Worm (Caenorhabditis elegans) whole organism, late embryonic: ENCODE results near the gene nspg-10.

ENCODE experiments used
- F13H6.1 ChIP-seq: sonication (generic microtip); optimal IDR thresholded peaks from 2 replicates; lab custom pipeline; 2016; ENCODE audit warnings: missing genetic modification characterization, missing compliant biosample characterization
- K09A11.1 ChIP-seq: sonication (generic microtip); optimal IDR thresholded peaks from 2 replicates; lab custom pipeline; 2017; ENCODE audit warnings: antibody characterized with exemption, mild to moderate bottlenecking, missing genetic modification characterization, missing compliant biosample characterization; ENCODE audit not compliant: insufficient read depth
- T23F11.4 ChIP-seq: fragments of 200-800 bp; sonication (Bioruptor generic); optimal IDR thresholded peaks from 2 replicates; lab custom pipeline; 2018; ENCODE audit warnings: mild to moderate bottlenecking, missing genetic modification characterization, missing compliant biosample characterization
- ceh-14 ChIP-seq: sonication (generic microtip); optimal IDR thresholded peaks from 2 replicates; lab custom pipeline; 2016; ENCODE audit warnings: missing genotype, missing genetic modification characterization, missing compliant biosample characterization
- ceh-19 ChIP-seq: fragments of 200-800 bp; sonication (Bioruptor generic); optimal IDR thresholded peaks from 2 replicates; lab custom pipeline; 2018; ENCODE audit warnings: mild to moderate bottlenecking, missing genetic modification characterization, missing compliant biosample characterization
- ceh-22 ChIP-seq: sonication (generic microtip); optimal IDR thresholded peaks from 2 replicates; lab custom pipeline; 2017; ENCODE audit warnings: missing biosample characterization, missing genetic modification characterization
- ceh-31 ChIP-seq: sonication (generic microtip); optimal IDR thresholded peaks from 2 replicates; lab custom pipeline; 2016; ENCODE audit warnings: missing genetic modification characterization, missing compliant biosample characterization
- ceh-34 ChIP-seq: sonication (generic microtip); optimal IDR thresholded peaks from 2 replicates; lab custom pipeline; 2016; ENCODE audit warnings: mild to moderate bottlenecking, missing genetic modification characterization, missing compliant biosample characterization
- ceh-6 ChIP-seq: fragments of 200-800 bp; sonication (Bioruptor generic); optimal IDR thresholded peaks from 2 replicates; lab custom pipeline; 2018; ENCODE audit warnings: mild to moderate bottlenecking, missing genetic modification characterization, missing compliant biosample characterization
- ceh-9 ChIP-seq: sonication (generic microtip); optimal IDR thresholded peaks from 2 replicates; lab custom pipeline; 2016; ENCODE audit warnings: mild to moderate bottlenecking, missing genetic modification characterization, inconsistent platforms, missing compliant biosample characterization
- dmd-4 ChIP-seq: sonication (generic microtip); optimal IDR thresholded peaks from 2 replicates; lab custom pipeline; 2016; ENCODE audit warnings: borderline replicate concordance, missing genetic modification characterization, missing compliant biosample characterization
- elt-2 ChIP-seq: sonication (generic microtip); optimal IDR thresholded peaks from 2 replicates; lab custom pipeline; 2016; ENCODE audit warnings: missing genetic modification reagents, missing genetic modification characterization, missing compliant biosample characterization
- elt-4 ChIP-seq: sonication (generic microtip); optimal IDR thresholded peaks from 2 replicates; lab custom pipeline; 2016; ENCODE audit warnings: missing genetic modification characterization, missing compliant biosample characterization
- ets-4 ChIP-seq: sonication (generic microtip); optimal IDR thresholded peaks from 2 replicates; lab custom pipeline; 2016; ENCODE audit warnings: missing genetic modification characterization, missing compliant biosample characterization
- fax-1 ChIP-seq: sonication (generic microtip); optimal IDR thresholded peaks from 2 replicates; lab custom pipeline; 2016; ENCODE audit warnings: missing genotype, missing genetic modification characterization, missing compliant biosample characterization
- fkh-10 ChIP-seq: fragments of 150-350 bp; optimal IDR thresholded peaks from 2 replicates; lab custom pipeline; 2014; ENCODE audit warnings: missing biosample characterization, missing genetic modification reagents, missing genetic modification characterization
- fkh-6 ChIP-seq: sonication (generic microtip); optimal IDR thresholded peaks from 2 replicates; lab custom pipeline; 2016; ENCODE audit warnings: missing genetic modification characterization, missing compliant biosample characterization
- gmeb-2 ChIP-seq: sonication (generic microtip); optimal IDR thresholded peaks from 2 replicates; lab custom pipeline; 2016; ENCODE audit warnings: missing genetic modification characterization, inconsistent platforms, missing compliant biosample characterization
- hlh-15 ChIP-seq: sonication (generic microtip); optimal IDR thresholded peaks from 2 replicates; lab custom pipeline; 2016; ENCODE audit warnings: missing genetic modification characterization, missing compliant biosample characterization
- hlh-8 ChIP-seq: sonication (generic microtip); optimal IDR thresholded peaks from 2 replicates; lab custom pipeline; 2016; ENCODE audit warnings: missing genotype, missing genetic modification characterization, missing compliant biosample characterization
- lim-6 ChIP-seq: sonication (generic microtip); optimal IDR thresholded peaks from 2 replicates; lab custom pipeline; 2016; ENCODE audit warnings: missing genetic modification characterization, missing compliant biosample characterization
- madf-2 ChIP-seq: sonication (generic microtip); optimal IDR thresholded peaks from 2 replicates; lab custom pipeline; 2017; ENCODE audit warnings: missing genetic modification characterization, missing compliant biosample characterization
- nfya-1 ChIP-seq: sonication (generic microtip); optimal IDR thresholded peaks from 2 replicates; lab custom pipeline; 2017; ENCODE audit warnings: missing genetic modification characterization, mild to moderate bottlenecking, missing compliant biosample characterization, antibody characterized with exemption, moderate library complexity
- odd-2 ChIP-seq: sonication (generic microtip); optimal IDR thresholded peaks from 2 replicates; lab custom pipeline; 2017; ENCODE audit warnings: antibody characterized with exemption, mild to moderate bottlenecking, missing genetic modification characterization, missing compliant biosample characterization
- pag-3 ChIP-seq: sonication (generic microtip); optimal IDR thresholded peaks from 2 replicates; lab custom pipeline; 2016; ENCODE audit warnings: missing compliant biosample characterization, missing genetic modification characterization, borderline replicate concordance
- pha-2 ChIP-seq: sonication (generic microtip); optimal IDR thresholded peaks from 2 replicates; lab custom pipeline; 2017; ENCODE audit warnings: mild to moderate bottlenecking, missing genetic modification characterization, missing compliant biosample characterization
- pha-4 ChIP-seq: fragments of 150-350 bp; optimal IDR thresholded peaks from 2 replicates; lab custom pipeline; 2018; ENCODE audit warnings: missing biosample characterization, missing genetic modification reagents, missing genetic modification characterization
- pqm-1 ChIP-seq: sonication (generic microtip); optimal IDR thresholded peaks from 2 replicates; lab custom pipeline; 2016; ENCODE audit warnings: missing genetic modification characterization, missing compliant biosample characterization
- pros-1 ChIP-seq: fragments of 150-350 bp; optimal IDR thresholded peaks from 2 replicates; lab custom pipeline; 2014; ENCODE audit warnings: missing biosample characterization, missing genetic modification reagents, missing genetic modification characterization
- ref-2 ChIP-seq: sonication (generic microtip); optimal IDR thresholded peaks from 2 replicates; lab custom pipeline; 2016; ENCODE audit warnings: missing genetic modification characterization, missing compliant biosample characterization
- rnt-1 ChIP-seq: sonication (generic microtip); optimal IDR thresholded peaks from 2 replicates; lab custom pipeline; 2016; ENCODE audit warnings: missing genetic modification characterization, missing compliant biosample characterization
- sox-4 ChIP-seq: sonication (generic microtip); optimal IDR thresholded peaks from 2 replicates; lab custom pipeline; 2017; ENCODE audit warnings: mild to moderate bottlenecking, missing genetic modification characterization, inconsistent platforms, missing compliant biosample characterization
- syd-9 ChIP-seq: sonication (generic microtip); optimal IDR thresholded peaks from 2 replicates; lab custom pipeline; 2016; ENCODE audit warnings: mild to moderate bottlenecking, missing genetic modification characterization, moderate library complexity, missing compliant biosample characterization
- tbx-2 ChIP-seq: sonication (generic microtip); optimal IDR thresholded peaks from 2 replicates; lab custom pipeline; 2016; ENCODE audit warnings: missing genetic modification characterization, missing compliant biosample characterization
- unc-42 ChIP-seq: sonication (generic microtip); optimal IDR thresholded peaks from 2 replicates; lab custom pipeline; 2016; ENCODE audit warnings: missing genotype, missing genetic modification characterization, missing compliant biosample characterization
- unc-86 ChIP-seq: sonication (generic microtip); optimal IDR thresholded peaks from 2 replicates; lab custom pipeline; 2016; ENCODE audit warnings: missing genetic modification characterization, missing compliant biosample characterization
- ztf-16 ChIP-seq: sonication (generic microtip); optimal IDR thresholded peaks from 2 replicates; lab custom pipeline; 2017; ENCODE audit warnings: missing genetic modification characterization, missing compliant biosample characterization

The nspg-10 gene

ce11 chrIV:4579472-4579871 is 26.1 kb upstream of the nspg-10 start:
- TF ChIP-seq ceh-19 (GFP tag; lab: Kevin White, UChicago) (no peak), K09A11.1 (no peak), F13H6.1 (tag; lab: Kevin White, UChicago) (no peak), dmd-4 (tag; lab: Kevin White, UChicago) (no peak), madf-2 (tag; lab: Kevin White, UChicago) (no peak), pag-3 (tag; lab: Kevin White, UChicago) (no peak), ceh-9 (tag; lab: Kevin White, UChicago) (no peak), ceh-34 (no peak), syd-9 (tag; lab: Kevin White, UChicago) (no peak), gmeb-2 (tag; lab: Kevin White, UChicago) (no peak), elt-4 (no peak), ztf-16 (tag; lab: Kevin White, UChicago) (no peak), odd-2 (tag; lab: Kevin White, UChicago) (no peak), tbx-2 (no peak), pha-4 (tag; lab: Kevin White, UChicago) (no peak), fkh-6 (tag; lab: Kevin White, UChicago) (no peak), sox-4 (no peak), elt-2 (tag; lab: Kevin White, UChicago) (no peak)

- TF ChIP-seq ceh-14 (tag; lab: Kevin White, UChicago) (peak; percentile 78), lim-6 (tag; lab: Kevin White, UChicago) (no peak), fax-1 (peak; percentile 15), rnt-1 (tag; lab: Kevin White, UChicago) (no peak), pqm-1 (tag; lab: Kevin White, UChicago) (no peak), nfya-1 (tag; lab: Kevin White, UChicago) (peak; percentile 17), unc-86 (no peak), ceh-31 (peak; percentile 70), fkh-10 (GFP tag; lab: Kevin White, UChicago) (peak; percentile 62), unc-42 (peak; percentile 100)
- TF ChIP-seq, all 69 proteins: peak for 6
Observed at ce11 chrIV:4585991-4586390, 19.6 kb upstream of the nspg-10 start.

DNA sequence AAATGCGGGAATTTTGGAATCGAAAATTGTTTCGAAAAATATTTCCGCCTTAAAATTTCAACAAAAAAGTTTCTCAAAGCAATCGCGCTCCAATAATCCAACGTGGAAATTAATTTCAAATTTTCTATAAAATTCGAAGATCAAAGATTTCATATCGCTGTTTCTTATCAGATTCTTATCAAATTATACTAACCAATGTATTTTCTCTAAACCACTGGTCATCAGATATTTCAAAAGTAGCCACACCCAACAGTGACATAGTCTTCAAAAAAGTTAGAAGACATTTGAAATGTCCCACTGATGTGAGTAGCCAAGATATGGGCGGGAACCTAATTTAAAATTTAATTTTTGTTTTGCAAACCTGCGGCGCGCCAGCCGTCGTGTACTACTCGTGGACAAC is 18.1 kb upstream of the nspg-10 start:
- no peak for TF ChIP-seq gmeb-2 (tag; lab: Kevin White, UChicago)
- TF ChIP-seq ets-4 (tag; lab: Kevin White, UChicago) = no peak
- no peak for TF ChIP-seq dmd-4 (tag; lab: Kevin White, UChicago)
- TF ChIP-seq T23F11.4 (GFP tag; lab: Kevin White, UChicago) = no peak
- TF ChIP-seq hlh-8 (tag; lab: Kevin White, UChicago) = no peak
- TF ChIP-seq hlh-15 (tag; lab: Kevin White, UChicago) = no peak
- no peak for TF ChIP-seq unc-42
- TF ChIP-seq, all 69 proteins: peak for 0

ce11 chrIV:4588408-4588807 is 17.2 kb upstream of the nspg-10 start:
- TF ChIP-seq ceh-19 (GFP tag; lab: Kevin White, UChicago) = peak; percentile 14
- TF ChIP-seq ceh-9 (tag; lab: Kevin White, UChicago) = no peak
- TF ChIP-seq fkh-10 (GFP tag; lab: Kevin White, UChicago) = no peak
- no peak for TF ChIP-seq sox-4
- TF ChIP-seq pha-2 = peak; percentile 58
- TF ChIP-seq hlh-8 (tag; lab: Kevin White, UChicago) = no peak
- no peak for TF ChIP-seq pqm-1 (tag; lab: Kevin White, UChicago)
- no peak for TF ChIP-seq elt-2 (tag; lab: Kevin White, UChicago)
- TF ChIP-seq ceh-22 = no peak
- TF ChIP-seq pros-1 (tag; lab: Kevin White, UChicago) = no peak
- TF ChIP-seq T23F11.4 (GFP tag; lab: Kevin White, UChicago) = no peak
- TF ChIP-seq rnt-1 (tag; lab: Kevin White, UChicago) = peak; percentile 13
- TF ChIP-seq ref-2 (tag; lab: Kevin White, UChicago) = peak; percentile 57
- no peak for TF ChIP-seq ceh-6 (GFP tag; lab: Kevin White, UChicago)
